Fruit fly (Drosophila melanogaster): ENCODE measurements around the gene CG17777.

DNA sequence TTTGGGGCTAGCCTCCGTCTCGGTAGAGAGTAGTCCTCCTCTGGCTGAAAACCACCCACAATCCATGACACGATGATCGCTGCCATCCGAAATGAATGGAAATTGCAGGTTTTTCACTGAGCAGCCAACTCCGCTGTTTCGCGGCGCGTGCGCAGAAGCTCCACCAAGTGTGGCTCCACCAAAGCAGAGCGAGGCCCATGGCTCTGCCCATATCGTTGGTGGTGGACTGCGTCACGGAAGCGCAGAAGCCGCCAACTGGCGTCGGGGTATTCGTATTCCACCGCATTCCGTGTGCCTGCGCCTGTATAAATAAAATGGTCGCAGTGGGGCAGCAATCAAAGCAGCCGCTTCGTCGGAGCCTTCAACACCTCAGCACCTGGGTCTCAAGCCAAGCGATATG lies 36.8 kb downstream of the CG17777 start, which contains the start of gene CG14052:
- TF ChIP-seq CG7045 (GFP tag; optimal IDR thresholded peaks at IDR 0.05) = no peak
- no peak for TF ChIP-seq Crg-1 (GFP tag; optimal IDR thresholded peaks at IDR 0.05)
- TF ChIP-seq kay (GFP tag; ENCODE audit: borderline replicate concordance) = no peak
- no peak for TF ChIP-seq CG33017 (tag; optimal IDR thresholded peaks at IDR 0.05)
- TF ChIP-seq CG7101 (tag; optimal IDR thresholded peaks at IDR 0.05) = no peak
- no peak for TF ChIP-seq Clk (GFP tag; optimal IDR thresholded peaks at IDR 0.05)
- no peak for TF ChIP-seq tj (GFP tag; optimal IDR thresholded peaks at IDR 0.05)
